Worm (Caenorhabditis elegans) whole organism, young adult: ENCODE data around the gene C08B6.6.

ENCODE experiments used
- akir-1 ChIP-seq: fragments of 200-800 bp; sonication (Bioruptor generic); optimal IDR thresholded peaks from 2 replicates; lab custom pipeline; 2018; ENCODE audit warnings: mild to moderate bottlenecking, missing genetic modification characterization, moderate library complexity, missing compliant biosample characterization
- bed-2 ChIP-seq: fragments of 200-800 bp; sonication (Bioruptor generic); IDR thresholded peaks from 2 replicates; pipeline ENCODE4 v1.3.6; 2022; ENCODE audit warnings: missing genetic modification reagents, missing genetic modification characterization, missing compliant biosample characterization
- ets-4 ChIP-seq: fragments of 200-800 bp; sonication (Bioruptor generic); optimal IDR thresholded peaks from 2 replicates; lab custom pipeline; 2018; ENCODE audit warnings: mild to moderate bottlenecking, missing genetic modification characterization, missing compliant biosample characterization
- lin-35 ChIP-seq, 3 experiments: fragments of 150-350 bp in 2 of 3; sonication (generic microtip) in 1 of 3; optimal IDR thresholded peaks; 2 replicates each; lab custom pipeline; 2014 to 2018; ENCODE audit warnings: missing biosample characterization in 3 of 3, missing genetic modification characterization in 3 of 3, missing genetic modification reagents in 3 of 3
- repo-1 ChIP-seq: sonication (generic microtip); optimal IDR thresholded peaks from 2 replicates; lab custom pipeline; 2017; ENCODE audit warnings: mild to moderate bottlenecking, missing genetic modification characterization, missing compliant biosample characterization
- snpc-4 ChIP-seq, 5 experiments: fragments of 150-350 bp in 1 of 5; sonication (generic microtip) in 4 of 5; optimal IDR thresholded peaks; 2 replicates each; lab custom pipeline; 2014 to 2018; ENCODE audit warnings: missing genetic modification characterization in 5 of 5, missing biosample characterization in 3 of 5, antibody characterized with exemption in 2 of 5, mild to moderate bottlenecking in 2 of 5, missing compliant biosample characterization in 2 of 5, missing genotype in 2 of 5, moderate library complexity in 2 of 5, missing genetic modification reagents in 1 of 5
- somi-1 ChIP-seq: fragments of 200-800 bp; sonication (Bioruptor generic); optimal IDR thresholded peaks from 2 replicates; lab custom pipeline; 2018; ENCODE audit warnings: mild to moderate bottlenecking, missing genetic modification characterization, missing compliant biosample characterization
- unc-62 ChIP-seq: fragments of 150-350 bp; optimal IDR thresholded peaks from 2 replicates; lab custom pipeline; 2014; ENCODE audit warnings: missing biosample characterization, missing genetic modification reagents, missing genetic modification characterization
- ztf-18 ChIP-seq: sonication (generic microtip); optimal IDR thresholded peaks from 2 replicates; lab custom pipeline; 2016; ENCODE audit warnings: missing genotype, mild to moderate bottlenecking, missing genetic modification characterization, missing compliant biosample characterization

DNA sequence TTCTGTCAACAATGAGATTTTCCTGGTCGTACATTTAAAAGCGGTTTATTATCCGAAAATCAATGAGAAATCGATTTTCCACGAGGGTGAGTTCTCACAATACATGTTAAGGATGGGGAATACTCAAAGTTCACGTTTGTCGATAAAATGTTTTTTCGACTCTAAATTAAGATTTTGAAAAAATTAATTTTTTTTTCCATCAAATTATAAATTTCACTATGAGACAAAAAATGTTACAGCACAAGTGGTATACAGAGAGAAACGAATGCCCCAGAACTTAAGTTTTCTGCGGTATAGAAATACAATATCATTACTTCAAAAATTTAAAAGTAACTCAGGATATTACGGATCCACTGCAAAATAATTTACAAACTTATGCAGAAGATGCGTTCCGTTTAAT lies 45.2 kb upstream of the C08B6.6 start, which contains the start of gene R04B5.1:
- TF ChIP-seq somi-1 (GFP tag; lab: Kevin White, UChicago) (no peak), akir-1 (GFP tag; lab: Kevin White, UChicago) (no peak), repo-1 (no peak), lin-35 (GFP tag; optimal IDR thresholded peaks at IDR 0.05; lab: Kevin White, UChicago) (no peak), ztf-18 (no peak), snpc-4 (GFP tag; optimal IDR thresholded peaks at IDR 0.05; lab: Kevin White, UChicago) (no peak), snpc-4 (tag; optimal IDR thresholded peaks at IDR 0.05; lab: Kevin White, UChicago) (no peak), ets-4 (GFP tag; lab: Kevin White, UChicago) (no peak), bed-2 (GFP tag; lab: Robert Waterston, UW) (no peak), unc-62 (GFP tag; lab: Kevin White, UChicago) (no peak)
